Fruit fly (Drosophila melanogaster) whole organism, embryonic: Measurements from ENCODE around the gene CG4730.

Source experiments
- Atf-2 ChIP-seq: fragments of 200-800 bp; sonication (Bioruptor generic); optimal IDR thresholded peaks from 2 replicates; lab custom pipeline; 2016; ENCODE audit warnings: missing biosample characterization, missing genetic modification characterization
- Atf6 ChIP-seq: fragments of 200-800 bp; sonication (Bioruptor generic); IDR thresholded peaks from 2 replicates; pipeline ENCODE4 v1.3.6; 2022; ENCODE audit warnings: missing biosample characterization, missing genetic modification characterization
- CG10462 ChIP-seq: fragments of 200-800 bp; sonication (Bioruptor generic); optimal IDR thresholded peaks from 2 replicates; lab custom pipeline; 2016; ENCODE audit warnings: missing biosample characterization, missing genetic modification characterization
- CG10654 ChIP-seq: fragments of 200-800 bp; sonication (Bioruptor generic); optimal IDR thresholded peaks from 2 replicates; lab custom pipeline; 2016; ENCODE audit warnings: missing biosample characterization, missing genetic modification characterization
- CG10959 ChIP-seq: fragments of 200-800 bp; sonication (Bioruptor generic); IDR thresholded peaks from 2 replicates; pipeline ENCODE4 v1.3.6; 2022; ENCODE audit warnings: missing biosample characterization, missing genetic modification characterization
- CG11560 ChIP-seq: fragments of 200-800 bp; sonication (Bioruptor generic); IDR thresholded peaks from 3 replicates; pipeline ENCODE4 v1.3.6; 2022; ENCODE audit warnings: missing biosample characterization, missing genetic modification characterization
- CG11696 ChIP-seq: fragments of 200-800 bp; sonication (Bioruptor generic); IDR thresholded peaks from 2 replicates; pipeline ENCODE4 v1.3.6; 2022; ENCODE audit warnings: missing biosample characterization, missing genetic modification characterization
- CG12659 ChIP-seq: fragments of 200-800 bp; sonication (Bioruptor generic); optimal IDR thresholded peaks from 3 replicates; lab custom pipeline; 2017; ENCODE audit warnings: mild to moderate bottlenecking, missing biosample characterization, missing genetic modification reagents, missing genetic modification characterization
- CG12769 ChIP-seq: fragments of 200-800 bp; sonication (Bioruptor generic); optimal IDR thresholded peaks from 2 replicates; lab custom pipeline; 2019; ENCODE audit warnings: missing biosample characterization, mild to moderate bottlenecking, missing genetic modification characterization, moderate library complexity
- CG12942 ChIP-seq: fragments of 200-800 bp; sonication (Bioruptor generic); optimal IDR thresholded peaks from 3 replicates; lab custom pipeline; 2016; ENCODE audit warnings: missing biosample characterization, missing genetic modification characterization
- CG13296 ChIP-seq: fragments of 200-800 bp; sonication (Bioruptor generic); optimal IDR thresholded peaks from 3 replicates; lab custom pipeline; 2018; ENCODE audit warnings: missing biosample characterization, mild to moderate bottlenecking, missing genetic modification characterization
- CG15269 ChIP-seq: fragments of 200-800 bp; sonication (Bioruptor generic); optimal IDR thresholded peaks from 2 replicates; lab custom pipeline; 2018; ENCODE audit warnings: missing biosample characterization, mild to moderate bottlenecking, missing genetic modification characterization, moderate library complexity
- CG15514 ChIP-seq: fragments of 200-800 bp; sonication (Bioruptor generic); optimal IDR thresholded peaks from 3 replicates; lab custom pipeline; 2017; ENCODE audit warnings: missing biosample characterization, missing genetic modification characterization, mild to moderate bottlenecking, moderate library complexity, missing genetic modification reagents
- CG15696 ChIP-seq: fragments of 200-800 bp; sonication (Bioruptor generic); optimal IDR thresholded peaks from 2 replicates; lab custom pipeline; 2019; ENCODE audit warnings: missing biosample characterization, mild to moderate bottlenecking, missing genetic modification characterization, moderate library complexity
- CG16813 ChIP-seq: fragments of 200-800 bp; sonication (Bioruptor generic); IDR thresholded peaks from 3 replicates; pipeline ENCODE4 v1.3.6; 2022; ENCODE audit warnings: missing biosample characterization, missing genetic modification characterization; ENCODE audit not compliant: partially characterized antibody
- CG17802 ChIP-seq: fragments of 200-800 bp; sonication (Bioruptor generic); optimal IDR thresholded peaks from 2 replicates; lab custom pipeline; 2018; ENCODE audit warnings: missing biosample characterization, mild to moderate bottlenecking, missing genetic modification characterization, moderate library complexity
- CG1792 ChIP-seq: fragments of 200-800 bp; sonication (Bioruptor generic); optimal IDR thresholded peaks from 2 replicates; lab custom pipeline; 2016; ENCODE audit warnings: missing biosample characterization, missing genetic modification characterization
- CG31224 ChIP-seq: fragments of 200-800 bp; sonication (Bioruptor generic); IDR thresholded peaks from 2 replicates; pipeline ENCODE4 v1.3.6; 2022; ENCODE audit warnings: missing biosample characterization, missing genetic modification characterization
- CG32532 ChIP-seq: fragments of 200-800 bp; sonication (Bioruptor generic); IDR thresholded peaks from 2 replicates; pipeline ENCODE4 v1.3.6; 2022; ENCODE audit warnings: missing biosample characterization, missing genetic modification characterization
- CG3407 ChIP-seq: fragments of 200-800 bp; sonication (Bioruptor generic); optimal IDR thresholded peaks from 2 replicates; lab custom pipeline; 2018; ENCODE audit warnings: missing biosample characterization, mild to moderate bottlenecking, missing genetic modification characterization
- CG34376 ChIP-seq: fragments of 200-800 bp; sonication (Bioruptor generic); optimal IDR thresholded peaks from 2 replicates; lab custom pipeline; 2018; ENCODE audit warnings: missing biosample characterization, mild to moderate bottlenecking, missing genetic modification characterization
- CG3847 ChIP-seq: fragments of 200-800 bp; sonication (Bioruptor generic); IDR thresholded peaks from 2 replicates; pipeline ENCODE4 v1.3.6; 2022; ENCODE audit warnings: missing biosample characterization, missing genetic modification characterization
- CG4730 ChIP-seq: fragments of 200-800 bp; sonication (Bioruptor generic); IDR thresholded peaks from 2 replicates; pipeline ENCODE4 v1.3.6; 2022; ENCODE audit warnings: missing biosample characterization, missing genetic modification characterization
- CG6813 ChIP-seq: fragments of 200-800 bp; sonication (Bioruptor generic); optimal IDR thresholded peaks from 2 replicates; lab custom pipeline; 2017; ENCODE audit warnings: missing biosample characterization, missing genetic modification characterization, mild to moderate bottlenecking, moderate library complexity, missing genetic modification reagents
- CG7987 ChIP-seq: fragments of 200-800 bp; sonication (Bioruptor generic); optimal IDR thresholded peaks from 2 replicates; lab custom pipeline; 2018; ENCODE audit warnings: missing biosample characterization, mild to moderate bottlenecking, missing genetic modification characterization, moderate library complexity
- CG8765 ChIP-seq: fragments of 200-800 bp; sonication (Bioruptor generic); IDR thresholded peaks from 2 replicates; pipeline ENCODE4 v1.3.6; 2022; ENCODE audit warnings: missing biosample characterization, missing genetic modification characterization
- CG9876 ChIP-seq: fragments of 200-800 bp; sonication (Bioruptor generic); optimal IDR thresholded peaks from 2 replicates; lab custom pipeline; 2016; ENCODE audit warnings: missing biosample characterization, missing genetic modification characterization
- Doc2 ChIP-seq: fragments of 200-800 bp; sonication (Bioruptor generic); IDR thresholded peaks from 2 replicates; pipeline ENCODE4 v1.3.6; 2022; ENCODE audit warnings: missing biosample characterization, missing genetic modification characterization
- Drgx ChIP-seq: fragments of 200-800 bp; sonication (Bioruptor generic); IDR thresholded peaks from 2 replicates; pipeline ENCODE4 v1.3.6; 2022; ENCODE audit warnings: missing biosample characterization, missing genetic modification characterization
- Ets65A ChIP-seq: fragments of 200-800 bp; sonication (Bioruptor generic); peaks from one replicate; lab custom pipeline; 2016; ENCODE audit warnings: missing biosample characterization, missing genetic modification characterization
- Fer1 ChIP-seq: fragments of 200-800 bp; sonication (Bioruptor generic); optimal IDR thresholded peaks from 2 replicates; lab custom pipeline; 2017; ENCODE audit warnings: missing biosample characterization, mild to moderate bottlenecking, missing genetic modification characterization
- Mad ChIP-seq: fragments of 200-800 bp; sonication (Bioruptor generic); optimal IDR thresholded peaks from 2 replicates; lab custom pipeline; 2016; ENCODE audit warnings: missing biosample characterization, missing genetic modification characterization
- Meics ChIP-seq: fragments of 200-800 bp; sonication (Bioruptor generic); optimal IDR thresholded peaks from 2 replicates; lab custom pipeline; 2017; ENCODE audit warnings: missing biosample characterization, mild to moderate bottlenecking, missing genetic modification characterization
- Poxn ChIP-seq: fragments of 200-800 bp; sonication (Bioruptor generic); IDR thresholded peaks from 2 replicates; pipeline ENCODE4 v1.3.6; 2022; ENCODE audit warnings: missing biosample characterization, missing genetic modification characterization
- Scr ChIP-seq: fragments of 200-800 bp; sonication (Bioruptor generic); IDR thresholded peaks from 2 replicates; pipeline ENCODE4 v1.3.6; 2022; ENCODE audit warnings: missing biosample characterization, missing genetic modification characterization; ENCODE audit not compliant: partially characterized antibody
- al ChIP-seq: fragments of 200-800 bp; sonication (Bioruptor generic); IDR thresholded peaks from 2 replicates; pipeline ENCODE4 v1.3.6; 2022; ENCODE audit warnings: missing biosample characterization, missing genetic modification characterization
- bsh ChIP-seq, 2 experiments: fragments of 200-800 bp; sonication (Bioruptor generic); optimal IDR thresholded peaks; 2 replicates each; lab custom pipeline; 2017 to 2018; ENCODE audit warnings: mild to moderate bottlenecking in 2 of 2, missing biosample characterization in 2 of 2, missing genetic modification characterization in 2 of 2, moderate library complexity in 1 of 2
- ci ChIP-seq: fragments of 200-800 bp; sonication (Bioruptor generic); IDR thresholded peaks from 3 replicates; pipeline ENCODE4 v1.3.6; 2022; ENCODE audit warnings: missing biosample characterization, missing genetic modification characterization
- eyg ChIP-seq: fragments of 200-800 bp; sonication (Bioruptor generic); optimal IDR thresholded peaks from 3 replicates; lab custom pipeline; 2016; ENCODE audit warnings: missing biosample characterization, missing genetic modification characterization
- grn ChIP-seq: fragments of 200-800 bp; sonication (Bioruptor generic); optimal IDR thresholded peaks from 3 replicates; lab custom pipeline; 2017; ENCODE audit warnings: missing biosample characterization, missing genetic modification characterization
- ham ChIP-seq: fragments of 200-800 bp; sonication (Bioruptor generic); IDR thresholded peaks from 2 replicates; pipeline ENCODE4 v1.3.6; 2022; ENCODE audit warnings: missing biosample characterization, missing genetic modification characterization
- hb ChIP-seq: fragments of 200-800 bp; sonication (Bioruptor generic); IDR thresholded peaks from 3 replicates; pipeline ENCODE4 v1.3.6; 2022; ENCODE audit warnings: missing biosample characterization, missing genetic modification characterization; ENCODE audit not compliant: partially characterized antibody
- nerfin-1 ChIP-seq: fragments of 200-800 bp; sonication (Bioruptor generic); optimal IDR thresholded peaks from 3 replicates; lab custom pipeline; 2019; ENCODE audit warnings: missing biosample characterization, mild to moderate bottlenecking, missing genetic modification characterization, moderate library complexity
- oc ChIP-seq: fragments of 200-800 bp; sonication (Bioruptor generic); optimal IDR thresholded peaks from 2 replicates; lab custom pipeline; 2018; ENCODE audit warnings: missing biosample characterization, mild to moderate bottlenecking, missing genetic modification characterization, moderate library complexity
- onecut ChIP-seq: fragments of 200-800 bp; sonication (Bioruptor generic); IDR thresholded peaks from 2 replicates; pipeline ENCODE4 v1.3.6; 2022; ENCODE audit warnings: missing biosample characterization, missing genetic modification characterization
- repo ChIP-seq: fragments of 200-800 bp; sonication (Bioruptor generic); optimal IDR thresholded peaks from 2 replicates; lab custom pipeline; 2016; ENCODE audit warnings: missing biosample characterization, missing genetic modification characterization
- sima ChIP-seq: fragments of 200-800 bp; sonication (Bioruptor generic); optimal IDR thresholded peaks from 2 replicates; lab custom pipeline; 2016; ENCODE audit warnings: missing biosample characterization, missing genetic modification characterization
- slp2 ChIP-seq: fragments of 200-800 bp; sonication (Bioruptor generic); optimal IDR thresholded peaks from 2 replicates; lab custom pipeline; 2016; ENCODE audit warnings: missing biosample characterization, missing genetic modification characterization
- tup ChIP-seq: fragments of 200-800 bp; sonication (Bioruptor generic); optimal IDR thresholded peaks from 2 replicates; lab custom pipeline; 2016; ENCODE audit warnings: missing biosample characterization, mild to moderate bottlenecking, missing genetic modification characterization, moderate library complexity
- z ChIP-seq: fragments of 200-800 bp; sonication (Bioruptor generic); IDR thresholded peaks from 3 replicates; pipeline ENCODE4 v1.3.6; 2022; ENCODE audit warnings: missing biosample characterization, missing genetic modification characterization

CG4730 gene

DNA sequence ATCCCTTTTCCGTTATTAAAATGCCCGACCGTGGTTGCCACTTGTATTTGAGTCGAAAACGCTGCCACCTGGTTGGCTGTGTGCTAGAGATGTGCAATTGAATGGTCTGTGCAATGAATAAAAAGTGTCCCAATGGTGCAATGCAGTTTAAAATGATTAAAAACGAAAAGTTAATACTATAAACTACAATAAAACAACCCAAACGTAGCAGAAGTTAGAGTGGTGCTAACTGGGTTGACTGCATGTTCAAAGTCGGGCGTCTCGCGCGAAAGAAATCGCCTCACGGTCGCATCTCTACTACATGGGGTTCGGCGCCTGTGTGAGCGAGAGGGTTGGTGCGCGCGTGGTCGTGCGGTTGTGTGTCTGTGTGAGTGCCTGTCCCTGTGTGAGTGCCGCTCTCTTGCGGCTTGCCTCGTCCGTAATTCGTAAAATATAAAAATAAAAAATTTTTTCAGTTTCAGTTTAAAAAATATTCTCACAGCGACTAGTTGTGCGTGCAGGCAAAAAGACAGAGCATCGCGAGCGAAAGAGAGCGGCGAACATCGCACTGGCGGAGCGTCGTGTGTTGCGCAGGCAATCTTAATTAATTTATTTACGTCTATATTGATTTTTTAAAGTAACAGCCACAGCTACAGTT lies 31.5 kb downstream of the CG4730 start (continued):
- TF ChIP-seq CG9876 (GFP tag; lab: Kevin White, UChicago): peak; percentile 93
- peak; percentile 76 for TF ChIP-seq CG17802 (tag; lab: Kevin White, UChicago)
- peak; percentile 85 for TF ChIP-seq CG11560 (tag; lab: Robert Waterston, UW)
- peak; percentile 83 for TF ChIP-seq CG8765 (GFP tag; lab: Robert Waterston, UW)
- TF ChIP-seq bsh (GFP tag; optimal IDR thresholded peaks at IDR 0.05; lab: Kevin White, UChicago): peak in 1 of 2 experiments; percentile 86
- TF ChIP-seq CG10959 (GFP tag; lab: Robert Waterston, UW): peak; percentile 81
- TF ChIP-seq CG34376 (GFP tag; lab: Kevin White, UChicago): peak; percentile 92
- peak; percentile 95 for TF ChIP-seq CG12659
- peak; percentile 90 for TF ChIP-seq Atf6 (GFP tag; lab: Robert Waterston, UW)
- TF ChIP-seq CG7987 (GFP tag; lab: Kevin White, UChicago): peak; percentile 94
- TF ChIP-seq eyg: peak; percentile 94
- peak; percentile 91 for TF ChIP-seq al (GFP tag; lab: Robert Waterston, UW)
- peak; percentile 63 for TF ChIP-seq sima (GFP tag; lab: Kevin White, UChicago)
- peak; percentile 93 for TF ChIP-seq CG16813 (GFP tag; lab: Robert Waterston, UW)
- 0 out of 3 replicates have a peak, but pooled peaks have one; percentile 37 for TF ChIP-seq z (GFP tag; lab: Robert Waterston, UW)
- TF ChIP-seq CG15269 (tag; lab: Kevin White, UChicago): peak; percentile 88
- peak; percentile 69; the same call in 1 of the 2 replicates for TF ChIP-seq Doc2 (GFP tag; lab: Robert Waterston, UW)
- peak; percentile 86 for TF ChIP-seq hb (GFP tag; lab: Robert Waterston, UW)
- peak; percentile 84 for TF ChIP-seq CG4730 (GFP tag; lab: Robert Waterston, UW)
- TF ChIP-seq nerfin-1 (tag; lab: Kevin White, UChicago): peak; percentile 89
- peak; percentile 89 for TF ChIP-seq CG13296 (GFP tag; lab: Kevin White, UChicago)
- peak; percentile 93 for TF ChIP-seq CG1792
- TF ChIP-seq oc (tag; lab: Kevin White, UChicago): peak; percentile 77
- TF ChIP-seq CG6813 (GFP tag; lab: Kevin White, UChicago): peak; percentile 85
- peak; percentile 87 for TF ChIP-seq CG10462 (GFP tag; lab: Kevin White, UChicago)
- peak; percentile 92 for TF ChIP-seq Meics (GFP tag; lab: Kevin White, UChicago)
- peak; percentile 92 for TF ChIP-seq CG10654 (GFP tag; lab: Kevin White, UChicago)
- TF ChIP-seq CG11696 (GFP tag; lab: Robert Waterston, UW): no peak
- TF ChIP-seq CG3847 (GFP tag; lab: Robert Waterston, UW): peak; percentile 96
- TF ChIP-seq Fer1 (GFP tag; lab: Kevin White, UChicago): peak; percentile 95
- peak; percentile 92 for TF ChIP-seq Mad
- TF ChIP-seq repo (GFP tag; lab: Kevin White, UChicago): peak; percentile 90
- peak; percentile 83 for TF ChIP-seq CG31224 (GFP tag; lab: Robert Waterston, UW)
- peak; percentile 82 for TF ChIP-seq ham (GFP tag; lab: Robert Waterston, UW)
- TF ChIP-seq CG3407 (GFP tag; lab: Kevin White, UChicago): peak; percentile 77
- TF ChIP-seq Scr (GFP tag; lab: Robert Waterston, UW): peak; percentile 96
- peak; percentile 68 for TF ChIP-seq tup (GFP tag; lab: Kevin White, UChicago)
- peak; percentile 55 for TF ChIP-seq grn (GFP tag; lab: Kevin White, UChicago)
- peak; percentile 90 for TF ChIP-seq ci
- TF ChIP-seq Drgx (GFP tag; lab: Robert Waterston, UW): peak; percentile 69
- TF ChIP-seq CG12942: peak; percentile 92
- peak; percentile 93 for TF ChIP-seq Atf-2
- peak; percentile 92 for TF ChIP-seq CG32532 (GFP tag; lab: Robert Waterston, UW)
- peak; percentile 92 for TF ChIP-seq CG15514 (GFP tag; lab: Kevin White, UChicago)
- TF ChIP-seq slp2 (GFP tag; lab: Kevin White, UChicago): peak; percentile 95
- peak; percentile 91 for TF ChIP-seq onecut (GFP tag; lab: Robert Waterston, UW)
- TF ChIP-seq Ets65A (GFP tag; lab: Kevin White, UChicago): peak; percentile 100
- TF ChIP-seq CG15696 (tag; lab: Kevin White, UChicago): peak; percentile 93
- TF ChIP-seq Poxn: peak; percentile 79
- peak; percentile 95 for TF ChIP-seq CG12769
